Worm (Caenorhabditis elegans) whole organism, L4/young adult: ENCODE results near the gene W06E11.1.

Experiments used
- dao-5 ChIP-seq: sonication (generic microtip); optimal IDR thresholded peaks from 2 replicates; lab custom pipeline; 2016; ENCODE audit warnings: missing genotype, missing genetic modification characterization, moderate library complexity, missing compliant biosample characterization
- him-1 ChIP-seq: sonication (generic microtip); optimal IDR thresholded peaks from 2 replicates; lab custom pipeline; 2016; ENCODE audit warnings: missing genotype, missing genetic modification reagents, missing genetic modification characterization, missing compliant biosample characterization

DNA sequence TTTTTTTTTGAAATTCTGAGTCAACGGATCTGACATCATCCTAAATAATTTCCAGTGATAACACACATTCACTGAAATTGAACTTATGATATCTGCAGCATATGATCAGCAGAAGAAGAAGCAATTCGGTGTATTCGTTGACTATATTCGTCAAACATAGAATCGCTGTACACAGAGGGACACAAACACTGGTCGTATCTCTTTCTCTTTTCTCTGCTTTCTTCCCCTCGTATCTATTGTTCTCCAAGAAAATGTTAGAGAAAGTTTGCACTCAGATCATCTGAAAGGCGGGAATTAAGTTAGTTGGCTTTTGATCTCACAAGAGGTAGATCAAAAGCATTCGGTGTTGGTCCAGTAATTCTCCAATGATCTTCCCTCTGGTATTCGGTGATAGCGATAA is 8.7 kb downstream of the W06E11.1 start:
- TF ChIP-seq him-1 (tag; lab: Kevin White, UChicago) (no peak), dao-5 (tag; lab: Kevin White, UChicago) (no peak)
